Fruit fly (Drosophila melanogaster): ENCODE results near the gene CG11977.
A peak's percentile ranks its signal among the peaks of the same experiment; 100 is the strongest.

CG11977 gene

dm6 chr3R:8971794-8972193 lies 25.7 kb upstream of the CG11977 start (continued):
- TF ChIP-seq YL-1 (GFP tag; optimal IDR thresholded peaks at IDR 0.05) (no peak), CG2116 (GFP tag; optimal IDR thresholded peaks at IDR 0.05) (no peak), mam (GFP tag; optimal IDR thresholded peaks at IDR 0.05) (no peak), tup (GFP tag; optimal IDR thresholded peaks at IDR 0.05) (no peak), psq (GFP tag; optimal IDR thresholded peaks at IDR 0.05) (no peak), wek (GFP tag; optimal IDR thresholded peaks at IDR 0.05) (no peak), CG32532 (GFP tag; IDR thresholded peaks at IDR 0.05) (no peak), CG15514 (GFP tag; optimal IDR thresholded peaks at IDR 0.05) (no peak), CG6765 (GFP tag; optimal IDR thresholded peaks at IDR 0.05) (no peak), Bdp1 (GFP tag; optimal IDR thresholded peaks at IDR 0.05) (no peak), gfzf (GFP tag; optimal IDR thresholded peaks at IDR 0.05) (no peak), az2 (GFP tag; optimal IDR thresholded peaks at IDR 0.05) (no peak), CG8290 (GFP tag; optimal IDR thresholded peaks at IDR 0.05) (no peak), CG8290 (tag; optimal IDR thresholded peaks at IDR 0.05) (no peak), danr (GFP tag; IDR thresholded peaks at IDR 0.05) (no peak), nom (GFP tag; optimal IDR thresholded peaks at IDR 0.05) (peak; percentile 45), CG15269 (tag; optimal IDR thresholded peaks at IDR 0.05) (no peak), h (optimal IDR thresholded peaks at IDR 0.05) (no peak)

dm6 chr3R:8976073-8976593 lies 21.4 kb upstream of the CG11977 start:
- peak; percentile 32 for TF ChIP-seq CG15479 (GFP tag; optimal IDR thresholded peaks at IDR 0.05)
- TF ChIP-seq cad (GFP tag; optimal IDR thresholded peaks at IDR 0.05), result peak; percentile 98
- TF ChIP-seq CG4404 (GFP tag; IDR thresholded peaks at IDR 0.05), result no peak
- TF ChIP-seq CG18619 (GFP tag; optimal IDR thresholded peaks at IDR 0.05), result no peak
- TF ChIP-seq tll (GFP tag; optimal IDR thresholded peaks at IDR 0.05), result peak in 1 of 2 experiments; percentile 96
- TF ChIP-seq Kr (GFP tag; optimal IDR thresholded peaks at IDR 0.05), result peak; percentile 33
- peak; percentile 82 for TF ChIP-seq zen (tag; optimal IDR thresholded peaks at IDR 0.05)
- TF ChIP-seq Hr39 (optimal IDR thresholded peaks at IDR 0.05), result peak; percentile 14

- TF ChIP-seq CoRest (tag; optimal IDR thresholded peaks at IDR 0.05) (peak; percentile 54), pb (GFP tag; optimal IDR thresholded peaks at IDR 0.05) (no peak), Vsx1 (GFP tag; optimal IDR thresholded peaks at IDR 0.05) (no peak), CG7839 (tag; optimal IDR thresholded peaks at IDR 0.05) (peak; percentile 35), ash1 (GFP tag; optimal IDR thresholded peaks at IDR 0.05) (no peak), CG4707 (GFP tag; optimal IDR thresholded peaks at IDR 0.05) (peak; percentile 8), Xbp1 (GFP tag; optimal IDR thresholded peaks at IDR 0.05) (peak; percentile 20), CG10979 (tag; optimal IDR thresholded peaks at IDR 0.05) (peak; percentile 67), CG12104 (GFP tag; optimal IDR thresholded peaks at IDR 0.05) (peak; percentile 1), Awh (GFP tag; IDR thresholded peaks at IDR 0.05) (peak; percentile 53; the same call in 1 of the 2 replicates), stc (GFP tag; IDR thresholded peaks at IDR 0.05) (peak; percentile 65; the same call in 1 of the 2 replicates), Ptx1 (GFP tag; IDR thresholded peaks at IDR 0.05) (peak; percentile 35; the same call in 1 of the 2 replicates), Atf-2 (GFP tag; optimal IDR thresholded peaks at IDR 0.05) (no peak), CG9437 (GFP tag; optimal IDR thresholded peaks at IDR 0.05) (peak; percentile 14), NFAT (GFP tag; IDR thresholded peaks at IDR 0.05) (no peak), CG1024 (GFP tag; IDR thresholded peaks at IDR 0.05) (peak; percentile 22; the same call in 1 of the 2 replicates), Eip74EF (GFP tag; optimal IDR thresholded peaks at IDR 0.05) (peak in 1 of 2 experiments; percentile 6), Hr51 (GFP tag; optimal IDR thresholded peaks at IDR 0.05) (peak in 1 of 2 experiments; percentile 44), prd (optimal IDR thresholded peaks at IDR 0.05) (no peak), prd (GFP tag; IDR thresholded peaks at IDR 0.05) (peak; percentile 56), CG14710 (tag; optimal IDR thresholded peaks at IDR 0.05) (peak; percentile 22), her (GFP tag; optimal IDR thresholded peaks at IDR 0.05) (no peak), CG8924 (tag; optimal IDR thresholded peaks at IDR 0.05) (peak; percentile 1), lola (GFP tag; optimal IDR thresholded peaks at IDR 0.05) (peak in 1 of 3 experiments; percentile 12)
Observed at dm6 chr3R:8978768-8979167, 18.7 kb upstream of the CG11977 start.
